Worm (Caenorhabditis elegans) whole organism, L4 larva: ENCODE results near the gene sqt-2.
A peak's percentile ranks its signal among the peaks of the same experiment; 100 is the strongest.

ENCODE experiments used
- D1046.2 ChIP-seq: fragments of 200-800 bp; sonication (Bioruptor generic); IDR thresholded peaks from 2 replicates; pipeline ENCODE4 v1.3.6; 2022; ENCODE audit warnings: missing genetic modification characterization, missing compliant biosample characterization
- F10B5.3 ChIP-seq: sonication (generic microtip); optimal IDR thresholded peaks from 2 replicates; lab custom pipeline; 2016; ENCODE audit warnings: mild to moderate bottlenecking, missing genetic modification characterization, missing compliant biosample characterization
- F26F4.8 ChIP-seq: fragments of 200-800 bp; sonication (Bioruptor generic); conservative IDR thresholded peaks from 2 replicates; pipeline ENCODE4 v1.3.6; 2022; ENCODE audit warnings: missing genetic modification characterization, missing compliant biosample characterization
- F37D6.2 ChIP-seq: sonication (generic microtip); optimal IDR thresholded peaks from 2 replicates; lab custom pipeline; 2016; ENCODE audit warnings: mild to moderate bottlenecking, missing genetic modification characterization, missing compliant biosample characterization
- F44E2.7 ChIP-seq: fragments of 200-800 bp; sonication (Bioruptor generic); IDR thresholded peaks from 2 replicates; pipeline ENCODE4 v2.1.2; 2022; ENCODE audit warnings: missing genetic modification characterization, missing compliant biosample characterization
- F49E8.2 ChIP-seq: sonication (generic microtip); optimal IDR thresholded peaks from 2 replicates; lab custom pipeline; 2016; ENCODE audit warnings: missing compliant biosample characterization, mild to moderate bottlenecking, missing genetic modification characterization, borderline replicate concordance
- Y105C5A.15 ChIP-seq: fragments of 200-800 bp; sonication (Bioruptor generic); IDR thresholded peaks from 2 replicates; pipeline ENCODE4 v1.3.6; 2022; ENCODE audit warnings: missing genetic modification characterization, missing compliant biosample characterization
- Y48G9A.11 ChIP-seq: fragments of 200-800 bp; sonication (Bioruptor generic); IDR thresholded peaks from 2 replicates; pipeline ENCODE4 v1.3.6; 2022; ENCODE audit warnings: missing genetic modification reagents, missing genetic modification characterization, missing compliant biosample characterization
- Y5F2A.4 ChIP-seq: fragments of 200-800 bp; sonication (Bioruptor generic); optimal IDR thresholded peaks from 2 replicates; lab custom pipeline; 2018; ENCODE audit warnings: mild to moderate bottlenecking, missing genetic modification characterization, missing compliant biosample characterization
- Y75B8A.6 ChIP-seq: fragments of 200-800 bp; sonication (Bioruptor generic); IDR thresholded peaks from 2 replicates; pipeline ENCODE4 v1.3.6; 2022; ENCODE audit warnings: missing genetic modification reagents, missing genetic modification characterization, missing compliant biosample characterization
- ZK337.2 ChIP-seq: fragments of 200-800 bp; sonication (Bioruptor generic); IDR thresholded peaks from 2 replicates; pipeline ENCODE4 v1.3.6; 2022; ENCODE audit warnings: missing genetic modification reagents, missing genetic modification characterization, missing compliant biosample characterization
- aha-1 ChIP-seq: fragments of 150-350 bp; peaks from one replicate; lab custom pipeline; 2014; ENCODE audit warnings: missing biosample characterization, missing genetic modification characterization
- ama-1 ChIP-seq: fragments of 150-350 bp; optimal IDR thresholded peaks from 2 replicates; lab custom pipeline; 2014; ENCODE audit warnings: inconsistent platforms, mixed read lengths
- ceh-20 ChIP-seq: fragments of 200-800 bp; sonication (Bioruptor generic); IDR thresholded peaks from 2 replicates; pipeline ENCODE4 v1.3.6; 2022; ENCODE audit warnings: missing genetic modification reagents, missing genetic modification characterization, missing compliant biosample characterization
- ceh-28 ChIP-seq: fragments of 150-350 bp; optimal IDR thresholded peaks from 2 replicates; lab custom pipeline; 2014; ENCODE audit warnings: missing biosample characterization, missing genetic modification reagents, missing genetic modification characterization
- ceh-32 ChIP-seq: sonication (generic microtip); optimal IDR thresholded peaks from 2 replicates; lab custom pipeline; 2016; ENCODE audit warnings: mild to moderate bottlenecking, missing genetic modification characterization, missing compliant biosample characterization; ENCODE audit not compliant: poor library complexity
- ces-1 ChIP-seq: fragments of 150-350 bp; sonication (generic microtip); optimal IDR thresholded peaks from 4 replicates; lab custom pipeline; 2014; ENCODE audit warnings: missing biosample characterization, missing genetic modification reagents, missing genetic modification characterization
- ctbp-1 ChIP-seq: fragments of 200-800 bp; sonication (Bioruptor generic); IDR thresholded peaks from 2 replicates; pipeline ENCODE4 v1.3.6; 2022; ENCODE audit warnings: missing genetic modification reagents, missing genetic modification characterization, missing compliant biosample characterization
- daf-19 ChIP-seq: fragments of 200-800 bp; sonication (Bioruptor generic); conservative IDR thresholded peaks from 2 replicates; pipeline ENCODE4 v1.3.6; 2022; ENCODE audit warnings: missing genetic modification characterization, missing compliant biosample characterization
- daf-8 ChIP-seq: fragments of 200-800 bp; sonication (Bioruptor generic); IDR thresholded peaks from 2 replicates; pipeline ENCODE4 v1.3.6; 2022; ENCODE audit warnings: missing genetic modification characterization, missing compliant biosample characterization
- dmd-6 ChIP-seq: fragments of 200-800 bp; sonication (Bioruptor generic); IDR thresholded peaks from 2 replicates; pipeline ENCODE4 v1.3.6; 2022; ENCODE audit warnings: missing genetic modification reagents, missing genetic modification characterization, missing compliant biosample characterization
- dmd-9 ChIP-seq: fragments of 200-800 bp; sonication (Bioruptor generic); IDR thresholded peaks from 2 replicates; pipeline ENCODE4 v1.3.6; 2022; ENCODE audit warnings: missing genetic modification reagents, missing genetic modification characterization, missing compliant biosample characterization
- dpl-1 ChIP-seq: fragments of 150-350 bp; optimal IDR thresholded peaks from 2 replicates; lab custom pipeline; 2014; ENCODE audit warnings: missing biosample characterization, missing genetic modification reagents, missing genetic modification characterization
- duxl-1 ChIP-seq: sonication (generic microtip); optimal IDR thresholded peaks from 2 replicates; lab custom pipeline; 2016; ENCODE audit warnings: mild to moderate bottlenecking, missing genetic modification characterization, moderate library complexity, missing compliant biosample characterization; ENCODE audit not compliant: poor library complexity
- hlh-11 ChIP-seq: fragments of 200-800 bp; sonication (Bioruptor generic); optimal IDR thresholded peaks from 2 replicates; lab custom pipeline; 2018; ENCODE audit warnings: mild to moderate bottlenecking, missing genetic modification characterization, missing compliant biosample characterization
- hlh-30 ChIP-seq: sonication (generic microtip); optimal IDR thresholded peaks from 2 replicates; lab custom pipeline; 2017; ENCODE audit warnings: antibody characterized with exemption, mild to moderate bottlenecking, missing genetic modification characterization, missing compliant biosample characterization; ENCODE audit not compliant: insufficient read depth
- hmg-1.1 ChIP-seq: fragments of 200-800 bp; sonication (Bioruptor generic); IDR thresholded peaks from 2 replicates; pipeline ENCODE4 v1.3.6; 2022; ENCODE audit warnings: missing genetic modification reagents, missing genetic modification characterization, missing compliant biosample characterization
- lin-1 ChIP-seq: fragments of 200-800 bp; sonication (Bioruptor generic); IDR thresholded peaks from 2 replicates; pipeline ENCODE4 v1.3.6; 2022; ENCODE audit warnings: missing genetic modification reagents, missing genetic modification characterization, missing compliant biosample characterization
- lin-15B ChIP-seq: fragments of 150-350 bp; sonication (generic microtip); optimal IDR thresholded peaks from 3 replicates; lab custom pipeline; 2014; ENCODE audit warnings: missing biosample characterization, missing genetic modification characterization
- lin-29 ChIP-seq: fragments of 200-800 bp; sonication (Bioruptor generic); IDR thresholded peaks from 2 replicates; pipeline ENCODE4 v1.3.6; 2022; ENCODE audit warnings: missing genetic modification reagents, missing genetic modification characterization, missing compliant biosample characterization
- lsy-2 ChIP-seq, 2 experiments: fragments of 150-350 bp in 1 of 2; sonication (generic microtip) in 1 of 2; optimal IDR thresholded peaks; 2 replicates each; lab custom pipeline; 2014 to 2017; ENCODE audit warnings: missing biosample characterization in 2 of 2, missing genetic modification characterization in 2 of 2
- madf-9 ChIP-seq: fragments of 200-800 bp; sonication (Bioruptor generic); conservative IDR thresholded peaks from 2 replicates; pipeline ENCODE4 v1.3.6; 2022; ENCODE audit warnings: missing genetic modification reagents, missing genetic modification characterization, missing compliant biosample characterization
- mes-2 ChIP-seq: sonication (generic microtip); optimal IDR thresholded peaks from 2 replicates; lab custom pipeline; 2016; ENCODE audit warnings: missing genotype, mild to moderate bottlenecking, missing genetic modification characterization, missing compliant biosample characterization; ENCODE audit not compliant: poor library complexity, severe bottlenecking
- nhr-102 ChIP-seq: sonication (generic microtip); optimal IDR thresholded peaks from 2 replicates; lab custom pipeline; 2016; ENCODE audit warnings: mild to moderate bottlenecking, missing genetic modification characterization, moderate library complexity, missing compliant biosample characterization
- nhr-25 ChIP-seq: sonication (generic microtip); optimal IDR thresholded peaks from 2 replicates; lab custom pipeline; 2017; ENCODE audit warnings: missing genetic modification characterization, mild to moderate bottlenecking, missing compliant biosample characterization, antibody characterized with exemption, moderate library complexity, borderline replicate concordance; ENCODE audit not compliant: insufficient read depth
- nhr-28 ChIP-seq: fragments of 150-350 bp; optimal IDR thresholded peaks from 2 replicates; lab custom pipeline; 2014; ENCODE audit warnings: missing biosample characterization, missing genetic modification characterization
- nhr-42 ChIP-seq: fragments of 200-800 bp; sonication (Bioruptor generic); IDR thresholded peaks from 2 replicates; pipeline ENCODE4 v1.3.6; 2022; ENCODE audit warnings: missing genetic modification characterization, missing compliant biosample characterization
- nhr-48 ChIP-seq: sonication (generic microtip); optimal IDR thresholded peaks from 2 replicates; lab custom pipeline; 2016; ENCODE audit warnings: mild to moderate bottlenecking, missing genetic modification characterization, missing compliant biosample characterization
- nhr-6 ChIP-seq: fragments of 150-350 bp; optimal IDR thresholded peaks from 2 replicates; lab custom pipeline; 2014; ENCODE audit warnings: missing biosample characterization, missing genetic modification characterization
- nhr-77 ChIP-seq: fragments of 150-350 bp; optimal IDR thresholded peaks from 2 replicates; lab custom pipeline; 2014; ENCODE audit warnings: missing biosample characterization, missing genetic modification characterization
- php-3 ChIP-seq: fragments of 200-800 bp; sonication (Bioruptor generic); IDR thresholded peaks from 2 replicates; pipeline ENCODE4 v1.3.6; 2022; ENCODE audit warnings: missing genetic modification reagents, missing genetic modification characterization, missing compliant biosample characterization
- saeg-2 ChIP-seq: fragments of 200-800 bp; sonication (Bioruptor generic); IDR thresholded peaks from 2 replicates; pipeline ENCODE4 v1.3.6; 2022; ENCODE audit warnings: missing genetic modification reagents, missing genetic modification characterization, missing compliant biosample characterization
- sdz-12 ChIP-seq: fragments of 200-800 bp; sonication (Bioruptor generic); optimal IDR thresholded peaks from 2 replicates; lab custom pipeline; 2018; ENCODE audit warnings: mild to moderate bottlenecking, missing genetic modification characterization, missing compliant biosample characterization
- set-16 ChIP-seq: fragments of 200-800 bp; sonication (Bioruptor generic); IDR thresholded peaks from 2 replicates; pipeline ENCODE4 v1.3.6; 2022; ENCODE audit warnings: missing genetic modification reagents, missing genetic modification characterization, missing compliant biosample characterization
- snpc-4 ChIP-seq: fragments of 150-350 bp; optimal IDR thresholded peaks from 2 replicates; lab custom pipeline; 2014; ENCODE audit warnings: missing biosample characterization, missing genetic modification characterization
- spr-1 ChIP-seq: sonication (generic microtip); optimal IDR thresholded peaks from 2 replicates; lab custom pipeline; 2016; ENCODE audit warnings: mild to moderate bottlenecking, missing genetic modification characterization, missing compliant biosample characterization
- tag-97 ChIP-seq: fragments of 200-800 bp; sonication (Bioruptor generic); IDR thresholded peaks from 2 replicates; pipeline ENCODE4 v1.3.6; 2022; ENCODE audit warnings: missing genetic modification characterization, missing compliant biosample characterization
- vab-7 ChIP-seq: fragments of 200-800 bp; sonication (Bioruptor generic); IDR thresholded peaks from 2 replicates; pipeline ENCODE4 v1.3.6; 2022; ENCODE audit warnings: missing genetic modification reagents, missing genetic modification characterization, missing compliant biosample characterization
- zfp-2 ChIP-seq: sonication (generic microtip); optimal IDR thresholded peaks from 2 replicates; lab custom pipeline; 2016; ENCODE audit warnings: mild to moderate bottlenecking, missing genetic modification characterization, missing compliant biosample characterization
- zip-11 ChIP-seq: fragments of 200-800 bp; sonication (Bioruptor generic); IDR thresholded peaks from 2 replicates; pipeline ENCODE4 v1.3.6; 2022; ENCODE audit warnings: missing genetic modification characterization, missing compliant biosample characterization
- zip-2 ChIP-seq: fragments of 150-350 bp; optimal IDR thresholded peaks from 2 replicates; lab custom pipeline; 2014; ENCODE audit warnings: missing biosample characterization, missing genetic modification characterization
- ztf-11 ChIP-seq: fragments of 150-350 bp; optimal IDR thresholded peaks from 2 replicates; lab custom pipeline; 2014; ENCODE audit warnings: missing biosample characterization, missing genetic modification characterization

Gene sqt-2

DNA sequence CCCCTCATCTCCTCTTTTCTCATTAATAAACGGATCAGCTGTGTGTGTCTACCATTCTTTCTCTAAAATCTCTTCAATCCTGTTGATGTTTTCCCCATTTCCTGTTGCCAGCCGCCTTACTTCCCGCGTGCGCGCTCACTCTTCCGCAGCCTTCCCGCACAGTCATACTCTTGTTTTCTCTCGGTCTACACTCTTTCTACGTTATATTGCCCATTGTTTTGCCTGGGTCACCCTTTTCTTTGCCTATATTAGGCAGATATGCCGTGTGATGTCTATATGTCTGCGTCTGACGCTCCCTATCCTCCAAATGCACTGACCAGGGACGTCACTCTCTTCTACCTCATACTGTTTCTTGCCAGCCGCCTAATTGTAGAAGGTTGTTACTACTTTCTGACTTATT lies 43.2 kb downstream of the sqt-2 start:
- TF ChIP-seq vab-7 (GFP tag; lab: Robert Waterston, UW) (no peak), dpl-1 (GFP tag; lab: Kevin White, UChicago) (no peak), spr-1 (tag; lab: Kevin White, UChicago) (peak; percentile 45), nhr-6 (tag; lab: Kevin White, UChicago) (peak; percentile 17), nhr-48 (peak; percentile 44), Y48G9A.11 (GFP tag; lab: Robert Waterston, UW) (no peak), ztf-11 (tag; lab: Kevin White, UChicago) (no peak), hlh-11 (tag; lab: Kevin White, UChicago) (peak; percentile 82), daf-19 (no peak), ama-1 (lab: Kevin White, UChicago) (no peak), lsy-2 (tag; optimal IDR thresholded peaks at IDR 0.05; lab: Kevin White, UChicago) (no peak), set-16 (GFP tag; lab: Robert Waterston, UW) (no peak), tag-97 (GFP tag; lab: Robert Waterston, UW) (no peak), nhr-102 (tag; lab: Kevin White, UChicago) (no peak), ceh-20 (GFP tag; lab: Robert Waterston, UW) (no peak), nhr-42 (no peak), php-3 (GFP tag; lab: Robert Waterston, UW) (no peak), ces-1 (GFP tag; lab: Kevin White, UChicago) (no peak), D1046.2 (GFP tag; lab: Robert Waterston, UW) (no peak), ceh-28 (no peak), nhr-28 (tag; lab: Kevin White, UChicago) (peak; percentile 51), F26F4.8 (GFP tag; lab: Robert Waterston, UW) (no peak), lin-1 (GFP tag; lab: Robert Waterston, UW) (no peak), Y75B8A.6 (no peak), zfp-2 (tag; lab: Kevin White, UChicago) (no peak), dmd-9 (GFP tag; lab: Robert Waterston, UW) (no peak), madf-9 (peak; percentile 71), dmd-6 (GFP tag; lab: Robert Waterston, UW) (no peak), nhr-77 (tag; lab: Kevin White, UChicago) (no peak), sdz-12 (GFP tag; lab: Kevin White, UChicago) (no peak), aha-1 (tag; lab: Kevin White, UChicago) (peak; percentile 86), ceh-32 (tag; lab: Kevin White, UChicago) (no peak), hlh-30 (tag; lab: Kevin White, UChicago) (peak; percentile 86), zip-11 (GFP tag; lab: Robert Waterston, UW) (no peak), lin-15B (tag; lab: Kevin White, UChicago) (no peak), F49E8.2 (tag; lab: Kevin White, UChicago) (no peak), saeg-2 (GFP tag; lab: Robert Waterston, UW) (no peak), mes-2 (tag; lab: Kevin White, UChicago) (no peak), hmg-1.1 (peak; percentile 29; the same call in 1 of the 2 replicates), lin-29 (GFP tag; lab: Robert Waterston, UW) (no peak), F44E2.7 (GFP tag; lab: Robert Waterston, UW) (no peak), ctbp-1 (GFP tag; lab: Robert Waterston, UW) (no peak), zip-2 (no peak), Y5F2A.4 (no peak), daf-8 (GFP tag; lab: Robert Waterston, UW) (no peak), nhr-25 (tag; lab: Kevin White, UChicago) (peak; percentile 48), ZK337.2 (no peak), duxl-1 (tag; lab: Kevin White, UChicago) (no peak), Y105C5A.15 (no peak), F37D6.2 (tag; lab: Kevin White, UChicago) (no peak), snpc-4 (tag; lab: Kevin White, UChicago) (no peak), F10B5.3 (no peak)
